Fruit fly (Drosophila melanogaster) ovary, adult (tissue): Measurements from ENCODE around the gene CG11322.

Source experiments
- CG17801 ChIP-seq: fragments of 200-800 bp; optimal IDR thresholded peaks from 2 replicates; lab custom pipeline; 2019; ENCODE audit warnings: missing biosample characterization, mild to moderate bottlenecking, missing genetic modification characterization, moderate library complexity; ENCODE audit not compliant: partially characterized antibody

The CG11322 gene

dm6 chr2L:6717460-6717859 is 42.0 kb downstream of the CG11322 start, which contains the start of gene Aatf:
Gene Aatf (plus strand): TSS chr2L:6717625.
- TF ChIP-seq CG17801 (GFP tag; lab: Kevin White, UChicago) = peak; percentile 44

dm6 chr2L:6716921-6717320 is 42.5 kb downstream of the CG11322 start:
- TF ChIP-seq CG17801 (GFP tag; lab: Kevin White, UChicago) = no peak

- no peak for TF ChIP-seq CG17801 (GFP tag; lab: Kevin White, UChicago)
Measured at dm6 chr2L:6716182-6716770, 43.2 kb downstream of the CG11322 start, which contains the start of gene AkhR. Gene AkhR (minus strand): TSS chr2L:6716186.

dm6 chr2L:6708997-6709662 is 50.3 kb downstream of the CG11322 start, which contains the start of gene Tsp:
Gene Tsp (minus strand): TSS chr2L:6709086.
- TF ChIP-seq CG17801 (GFP tag; lab: Kevin White, UChicago) = no peak
